Fruit fly (Drosophila melanogaster) whole organism, embryonic: ENCODE data around the gene Rilpl.
A peak's percentile ranks its signal among the peaks of the same experiment; 100 is the strongest.

Experiments used
- Ada2b ChIP-seq: fragments of 200-800 bp; sonication (Bioruptor generic); IDR thresholded peaks from 2 replicates; pipeline ENCODE4 v1.3.6; 2022; ENCODE audit warnings: missing biosample characterization, missing genetic modification characterization
- CG10209 ChIP-seq: fragments of 200-800 bp; sonication (Bioruptor generic); optimal IDR thresholded peaks from 3 replicates; lab custom pipeline; 2017; ENCODE audit warnings: missing biosample characterization, mild to moderate bottlenecking, missing genetic modification characterization, missing genetic modification reagents
- CG1024 ChIP-seq: fragments of 200-800 bp; sonication (Bioruptor generic); IDR thresholded peaks from 2 replicates; pipeline ENCODE4 v1.3.6; 2022; ENCODE audit warnings: missing biosample characterization, missing genetic modification characterization
- CG10565 ChIP-seq: fragments of 200-800 bp; sonication (Bioruptor generic); optimal IDR thresholded peaks from 3 replicates; lab custom pipeline; 2016; ENCODE audit warnings: missing biosample characterization, mild to moderate bottlenecking, missing genetic modification characterization
- CG10979 ChIP-seq: fragments of 200-800 bp; sonication (Bioruptor generic); optimal IDR thresholded peaks from 2 replicates; lab custom pipeline; 2018; ENCODE audit warnings: missing biosample characterization, mild to moderate bottlenecking, missing genetic modification characterization, moderate library complexity
- CG12769 ChIP-seq: fragments of 200-800 bp; sonication (Bioruptor generic); optimal IDR thresholded peaks from 2 replicates; lab custom pipeline; 2019; ENCODE audit warnings: missing biosample characterization, mild to moderate bottlenecking, missing genetic modification characterization, moderate library complexity
- CG13296 ChIP-seq: fragments of 200-800 bp; sonication (Bioruptor generic); optimal IDR thresholded peaks from 3 replicates; lab custom pipeline; 2018; ENCODE audit warnings: missing biosample characterization, mild to moderate bottlenecking, missing genetic modification characterization
- CG13424 ChIP-seq: fragments of 200-800 bp; sonication (Bioruptor generic); optimal IDR thresholded peaks from 2 replicates; lab custom pipeline; 2019; ENCODE audit warnings: missing biosample characterization, mild to moderate bottlenecking, missing genetic modification characterization, moderate library complexity
- CG14014 ChIP-seq: fragments of 200-800 bp; sonication (Bioruptor generic); IDR thresholded peaks from 2 replicates; pipeline ENCODE4 v1.3.6; 2022; ENCODE audit warnings: missing biosample characterization, missing genetic modification characterization
- CG17186 ChIP-seq: fragments of 200-800 bp; sonication (Bioruptor generic); optimal IDR thresholded peaks from 3 replicates; lab custom pipeline; 2017; ENCODE audit warnings: missing biosample characterization, missing genetic modification reagents, missing genetic modification characterization
- CG2120 ChIP-seq: fragments of 200-800 bp; sonication (Bioruptor generic); optimal IDR thresholded peaks from 3 replicates; lab custom pipeline; 2016; ENCODE audit warnings: missing biosample characterization, missing genetic modification characterization
- CG4282 ChIP-seq: fragments of 200-800 bp; sonication (Bioruptor generic); optimal IDR thresholded peaks from 2 replicates; lab custom pipeline; 2016; ENCODE audit warnings: missing biosample characterization, missing genetic modification characterization
- CG6254 ChIP-seq: fragments of 200-800 bp; sonication (Bioruptor generic); optimal IDR thresholded peaks from 3 replicates; lab custom pipeline; 2017; ENCODE audit warnings: mild to moderate bottlenecking, missing biosample characterization, missing genetic modification reagents, missing genetic modification characterization
- CG6765 ChIP-seq: fragments of 200-800 bp; sonication (Bioruptor generic); optimal IDR thresholded peaks from 3 replicates; lab custom pipeline; 2017; ENCODE audit warnings: missing biosample characterization, mild to moderate bottlenecking, missing genetic modification characterization
- CG7357 ChIP-seq: fragments of 200-800 bp; sonication (Bioruptor generic); IDR thresholded peaks from 3 replicates; pipeline ENCODE4 v1.3.6; 2022; ENCODE audit warnings: missing biosample characterization, missing genetic modification characterization
- CG7987 ChIP-seq: fragments of 200-800 bp; sonication (Bioruptor generic); optimal IDR thresholded peaks from 2 replicates; lab custom pipeline; 2018; ENCODE audit warnings: missing biosample characterization, mild to moderate bottlenecking, missing genetic modification characterization, moderate library complexity
- CG9727 ChIP-seq: fragments of 200-800 bp; sonication (Bioruptor generic); optimal IDR thresholded peaks from 3 replicates; lab custom pipeline; 2017; ENCODE audit warnings: missing biosample characterization, mild to moderate bottlenecking, missing genetic modification characterization
- CG9876 ChIP-seq: fragments of 200-800 bp; sonication (Bioruptor generic); optimal IDR thresholded peaks from 2 replicates; lab custom pipeline; 2016; ENCODE audit warnings: missing biosample characterization, missing genetic modification characterization
- CTCF ChIP-seq: fragments of 200-800 bp; sonication (Bioruptor generic); optimal IDR thresholded peaks from 2 replicates; lab custom pipeline; 2017; ENCODE audit warnings: missing biosample characterization, mild to moderate bottlenecking, missing genetic modification characterization, moderate library complexity
- Dref ChIP-seq: fragments of 200-800 bp; sonication (Bioruptor generic); IDR thresholded peaks from 2 replicates; pipeline ENCODE4 v1.3.6; 2022; ENCODE audit warnings: missing biosample characterization, missing genetic modification characterization
- E2f2 ChIP-seq: fragments of 200-800 bp; sonication (Bioruptor generic); IDR thresholded peaks from 2 replicates; pipeline ENCODE4 v1.3.6; 2022; ENCODE audit warnings: missing biosample characterization, missing genetic modification characterization
- GATAe ChIP-seq: fragments of 200-800 bp; sonication (Bioruptor generic); conservative IDR thresholded peaks from 2 replicates; pipeline ENCODE4 v1.3.6; 2022; ENCODE audit warnings: missing biosample characterization, missing genetic modification characterization
- Hey ChIP-seq: fragments of 200-800 bp; sonication (Bioruptor generic); optimal IDR thresholded peaks from 3 replicates; lab custom pipeline; 2018; ENCODE audit warnings: missing biosample characterization, mild to moderate bottlenecking, missing genetic modification characterization
- HmgZ ChIP-seq: fragments of 200-800 bp; sonication (Bioruptor generic); optimal IDR thresholded peaks from 2 replicates; lab custom pipeline; 2018; ENCODE audit warnings: missing biosample characterization, mild to moderate bottlenecking, missing genetic modification characterization
- Hr3 ChIP-seq: fragments of 200-800 bp; sonication (Bioruptor generic); optimal IDR thresholded peaks from 3 replicates; lab custom pipeline; 2016; ENCODE audit warnings: missing biosample characterization, missing genetic modification characterization
- Lim3 ChIP-seq: fragments of 200-800 bp; sonication (Bioruptor generic); IDR thresholded peaks from 2 replicates; pipeline ENCODE4 v1.3.6; 2022; ENCODE audit warnings: missing biosample characterization, missing genetic modification characterization
- NfI ChIP-seq: fragments of 200-800 bp; sonication (Bioruptor generic); optimal IDR thresholded peaks from 3 replicates; lab custom pipeline; 2018; ENCODE audit warnings: missing biosample characterization, mild to moderate bottlenecking, missing genetic modification characterization, moderate library complexity
- Sox100B ChIP-seq: fragments of 200-800 bp; sonication (Bioruptor generic); optimal IDR thresholded peaks from 3 replicates; lab custom pipeline; 2018; ENCODE audit warnings: missing biosample characterization, mild to moderate bottlenecking, missing genetic modification characterization
- Xbp1 ChIP-seq: fragments of 200-800 bp; sonication (Bioruptor generic); optimal IDR thresholded peaks from 3 replicates; lab custom pipeline; 2016; ENCODE audit warnings: missing biosample characterization, mild to moderate bottlenecking, missing genetic modification characterization
- ac ChIP-seq: fragments of 200-800 bp; sonication (Bioruptor generic); optimal IDR thresholded peaks from 3 replicates; lab custom pipeline; 2017; ENCODE audit warnings: missing biosample characterization, mild to moderate bottlenecking, missing genetic modification characterization
- al ChIP-seq: fragments of 200-800 bp; sonication (Bioruptor generic); IDR thresholded peaks from 2 replicates; pipeline ENCODE4 v1.3.6; 2022; ENCODE audit warnings: missing biosample characterization, missing genetic modification characterization
- aop ChIP-seq: fragments of 200-800 bp; sonication (Bioruptor generic); IDR thresholded peaks from 2 replicates; pipeline ENCODE4 v1.3.6; 2022; ENCODE audit warnings: missing biosample characterization, missing genetic modification characterization
- chm ChIP-seq: fragments of 200-800 bp; sonication (Bioruptor generic); IDR thresholded peaks from 2 replicates; pipeline ENCODE4 v1.3.6; 2022; ENCODE audit warnings: missing biosample characterization, missing genetic modification characterization
- cwo ChIP-seq: fragments of 200-800 bp; sonication (Bioruptor generic); optimal IDR thresholded peaks from 3 replicates; lab custom pipeline; 2017; ENCODE audit warnings: missing biosample characterization, missing genetic modification characterization, mild to moderate bottlenecking, moderate library complexity, missing genetic modification reagents
- dmrt11E ChIP-seq: fragments of 200-800 bp; sonication (Bioruptor generic); optimal IDR thresholded peaks from 3 replicates; lab custom pipeline; 2018; ENCODE audit warnings: missing biosample characterization, mild to moderate bottlenecking, missing genetic modification characterization, moderate library complexity
- eyg ChIP-seq: fragments of 200-800 bp; sonication (Bioruptor generic); optimal IDR thresholded peaks from 3 replicates; lab custom pipeline; 2016; ENCODE audit warnings: missing biosample characterization, missing genetic modification characterization
- gro ChIP-seq: fragments of 200-800 bp; sonication (Bioruptor generic); optimal IDR thresholded peaks from 2 replicates; lab custom pipeline; 2016; ENCODE audit warnings: missing biosample characterization, missing genetic modification characterization
- ham ChIP-seq: fragments of 200-800 bp; sonication (Bioruptor generic); IDR thresholded peaks from 2 replicates; pipeline ENCODE4 v1.3.6; 2022; ENCODE audit warnings: missing biosample characterization, missing genetic modification characterization
- her ChIP-seq: fragments of 200-800 bp; sonication (Bioruptor generic); optimal IDR thresholded peaks from 2 replicates; lab custom pipeline; 2016; ENCODE audit warnings: missing biosample characterization, missing genetic modification characterization
- knrl ChIP-seq: fragments of 200-800 bp; sonication (Bioruptor generic); IDR thresholded peaks from 3 replicates; pipeline ENCODE4 v1.3.6; 2022; ENCODE audit warnings: missing biosample characterization, missing genetic modification characterization; ENCODE audit not compliant: partially characterized antibody
- nerfin-1 ChIP-seq: fragments of 200-800 bp; sonication (Bioruptor generic); optimal IDR thresholded peaks from 3 replicates; lab custom pipeline; 2019; ENCODE audit warnings: missing biosample characterization, mild to moderate bottlenecking, missing genetic modification characterization, moderate library complexity
- peb ChIP-seq: fragments of 200-800 bp; sonication (Bioruptor generic); IDR thresholded peaks from 2 replicates; pipeline ENCODE4 v1.3.6; 2022; ENCODE audit warnings: missing biosample characterization, missing genetic modification characterization
- pnt ChIP-seq: fragments of 200-800 bp; sonication (Bioruptor generic); optimal IDR thresholded peaks from 3 replicates; lab custom pipeline; 2016; ENCODE audit warnings: missing biosample characterization, missing genetic modification characterization
- prd ChIP-seq, 3 experiments: fragments of >200 bp in 2 of 3; fragments of 200-800 bp in 1 of 3; sonication (Bioruptor generic) in 1 of 3; optimal IDR thresholded peaks in 2 of 3; IDR thresholded peaks in 1 of 3; 2 replicates in 2 of 3; 3 replicates in 1 of 3; pipeline versions ENCODE4 v1.3.6 to Lab custom; 2017 to 2022; ENCODE audit warnings: missing biosample characterization in 1 of 3, missing genetic modification characterization in 1 of 3
- pzg ChIP-seq: fragments of 200-800 bp; sonication (Bioruptor generic); optimal IDR thresholded peaks from 3 replicates; lab custom pipeline; 2018; ENCODE audit warnings: missing biosample characterization, mild to moderate bottlenecking, missing genetic modification characterization, moderate library complexity
- ssp ChIP-seq: fragments of 200-800 bp; sonication (Bioruptor generic); IDR thresholded peaks from 2 replicates; pipeline ENCODE4 v1.3.6; 2022; ENCODE audit warnings: missing biosample characterization, missing genetic modification characterization
- sug ChIP-seq: fragments of 200-800 bp; optimal IDR thresholded peaks from 2 replicates; lab custom pipeline; 2019; ENCODE audit warnings: missing biosample characterization, mild to moderate bottlenecking, missing genetic modification characterization, moderate library complexity
- unc-4 ChIP-seq: fragments of 200-800 bp; sonication (Bioruptor generic); IDR thresholded peaks from 2 replicates; pipeline ENCODE4 v1.3.6; 2022; ENCODE audit warnings: missing biosample characterization, missing genetic modification characterization; ENCODE audit not compliant: partially characterized antibody
- vvl ChIP-seq: fragments of 200-800 bp; sonication (Bioruptor generic); IDR thresholded peaks from 2 replicates; pipeline ENCODE4 v1.3.6; 2022; ENCODE audit warnings: missing biosample characterization, missing genetic modification characterization
- wdn ChIP-seq: fragments of 200-800 bp; sonication (Bioruptor generic); IDR thresholded peaks from 2 replicates; pipeline ENCODE4 v1.3.6; 2022; ENCODE audit warnings: missing biosample characterization, missing genetic modification characterization

The Rilpl gene

dm6 chrX:1398455-1399055 is 5.7 kb downstream of the Rilpl start (continued):
- peak; percentile 64 for TF ChIP-seq CG10209 (GFP tag; lab: Kevin White, UChicago)
- TF ChIP-seq her = no peak
- TF ChIP-seq GATAe = no peak
- TF ChIP-seq knrl (GFP tag; lab: Robert Waterston, UW) = no peak
- TF ChIP-seq vvl (GFP tag; lab: Robert Waterston, UW) = peak; percentile 71
- peak; percentile 55 for TF ChIP-seq NfI (GFP tag; lab: Kevin White, UChicago)
- no peak for TF ChIP-seq pzg (GFP tag; lab: Kevin White, UChicago)
- TF ChIP-seq CG7987 = no peak
- TF ChIP-seq prd (optimal IDR thresholded peaks at IDR 0.05; lab: Kevin White, UChicago) = no peak
- TF ChIP-seq prd (GFP tag; IDR thresholded peaks at IDR 0.05; lab: Robert Waterston, UW) = peak; percentile 83
- TF ChIP-seq HmgZ (tag; lab: Kevin White, UChicago) = peak; percentile 51
- TF ChIP-seq unc-4 (GFP tag; lab: Robert Waterston, UW) = no peak
- no peak for TF ChIP-seq CTCF (GFP tag; lab: Kevin White, UChicago)
- TF ChIP-seq peb (GFP tag; lab: Robert Waterston, UW) = peak; percentile 49
- peak; percentile 63 for TF ChIP-seq Hr3 (GFP tag; lab: Kevin White, UChicago)
- TF ChIP-seq CG6254 = no peak
- TF ChIP-seq Lim3 (GFP tag; lab: Robert Waterston, UW) = peak; percentile 25; the same call in 1 of the 2 replicates
- peak; percentile 26; the same call in 1 of the 2 replicates for TF ChIP-seq ham
- TF ChIP-seq CG9727 = peak; percentile 52
- TF ChIP-seq CG14014 (GFP tag; lab: Robert Waterston, UW) = peak; percentile 67
- no peak for TF ChIP-seq gro
- peak; percentile 51 for TF ChIP-seq CG10979 (tag; lab: Kevin White, UChicago)
- no peak for TF ChIP-seq Hey
- TF ChIP-seq CG17186 (GFP tag; lab: Kevin White, UChicago) = no peak
- TF ChIP-seq pnt (GFP tag; lab: Kevin White, UChicago) = peak; percentile 51
- TF ChIP-seq CG9876 (GFP tag; lab: Kevin White, UChicago) = peak; percentile 19
- peak; percentile 32 for TF ChIP-seq cwo
- peak; percentile 71 for TF ChIP-seq CG13424 (tag; lab: Kevin White, UChicago)
- peak; percentile 24 for TF ChIP-seq nerfin-1 (tag; lab: Kevin White, UChicago)
- TF ChIP-seq al (GFP tag; lab: Robert Waterston, UW) = peak; percentile 52
- TF ChIP-seq CG4282 (GFP tag; lab: Kevin White, UChicago) = no peak
- no peak for TF ChIP-seq CG1024 (GFP tag; lab: Robert Waterston, UW)
- no peak for TF ChIP-seq Dref (GFP tag; lab: Robert Waterston, UW)
- peak; percentile 47 for TF ChIP-seq dmrt11E (tag; lab: Kevin White, UChicago)
- TF ChIP-seq CG10565 (GFP tag; lab: Kevin White, UChicago) = no peak
- no peak for TF ChIP-seq CG6765 (GFP tag; lab: Kevin White, UChicago)
- TF ChIP-seq CG12769 (tag; lab: Kevin White, UChicago) = no peak
- no peak for TF ChIP-seq eyg (GFP tag; lab: Kevin White, UChicago)
- no peak for TF ChIP-seq chm (GFP tag; lab: Robert Waterston, UW)
- TF ChIP-seq sug (tag; lab: Kevin White, UChicago) = no peak
- TF ChIP-seq CG2120 = peak; percentile 79
- TF ChIP-seq CG13296 (GFP tag; lab: Kevin White, UChicago) = peak; percentile 44
- TF ChIP-seq CG7357 (GFP tag; lab: Robert Waterston, UW) = peak; percentile 74; the same call in 2 of the 3 replicates
- TF ChIP-seq ssp (GFP tag; lab: Robert Waterston, UW) = peak; percentile 58; the same call in 1 of the 2 replicates
- no peak for TF ChIP-seq aop
- peak; percentile 70 for TF ChIP-seq Ada2b (GFP tag; lab: Robert Waterston, UW)
- no peak; the same call in 1 of the 2 replicates for TF ChIP-seq wdn (GFP tag; lab: Robert Waterston, UW)
- TF ChIP-seq ac (GFP tag; lab: Kevin White, UChicago) = no peak
- peak; percentile 45; the same call in 1 of the 2 replicates for TF ChIP-seq E2f2 (GFP tag; lab: Robert Waterston, UW)
- TF ChIP-seq Sox100B = no peak
- peak; percentile 63 for TF ChIP-seq Xbp1 (GFP tag; lab: Kevin White, UChicago)
